Worm (Caenorhabditis elegans) whole organism, young adult: Measurements from ENCODE around the gene C26H9A.4.

Experiments used
- Y95B8A.8 ChIP-seq: fragments of 200-800 bp; sonication (Bioruptor generic); IDR thresholded peaks from 2 replicates; pipeline ENCODE4 v1.3.6; 2022; ENCODE audit warnings: missing genetic modification reagents, missing genetic modification characterization, missing compliant biosample characterization
- ceh-40 ChIP-seq: fragments of 200-800 bp; sonication (Bioruptor generic); IDR thresholded peaks from 2 replicates; pipeline ENCODE4 v1.3.6; 2022; ENCODE audit warnings: missing genetic modification characterization, missing compliant biosample characterization
- chd-7 ChIP-seq: sonication (generic microtip); optimal IDR thresholded peaks from 2 replicates; lab custom pipeline; 2016; ENCODE audit warnings: mild to moderate bottlenecking, missing genetic modification characterization, moderate library complexity, missing compliant biosample characterization
- sea-2 ChIP-seq: fragments of 200-800 bp; sonication (Bioruptor generic); IDR thresholded peaks from 2 replicates; pipeline ENCODE4 v1.3.6; 2022; ENCODE audit warnings: missing genetic modification characterization, missing compliant biosample characterization
- tbx-9 ChIP-seq: sonication (generic microtip); optimal IDR thresholded peaks from 2 replicates; lab custom pipeline; 2016; ENCODE audit warnings: borderline replicate concordance, missing genetic modification characterization, inconsistent platforms, missing compliant biosample characterization
- unc-62 ChIP-seq: fragments of 150-350 bp; optimal IDR thresholded peaks from 2 replicates; lab custom pipeline; 2014; ENCODE audit warnings: missing biosample characterization, missing genetic modification reagents, missing genetic modification characterization
- ztf-18 ChIP-seq: sonication (generic microtip); optimal IDR thresholded peaks from 2 replicates; lab custom pipeline; 2016; ENCODE audit warnings: missing genotype, mild to moderate bottlenecking, missing genetic modification characterization, missing compliant biosample characterization

ce11 chrIV:12640875-12641860 is 12.0 kb upstream of the C26H9A.4 start:
- TF ChIP-seq unc-62 (GFP tag; lab: Kevin White, UChicago) = no peak
- no peak for TF ChIP-seq chd-7 (tag; lab: Kevin White, UChicago)
- TF ChIP-seq Y95B8A.8 (GFP tag; lab: Robert Waterston, UW) = no peak
- TF ChIP-seq sea-2 (GFP tag; lab: Robert Waterston, UW) = no peak
- TF ChIP-seq tbx-9 = no peak
- no peak for TF ChIP-seq ztf-18 (tag; lab: Kevin White, UChicago)
- TF ChIP-seq ceh-40 (GFP tag; lab: Robert Waterston, UW) = no peak
